Worm (Caenorhabditis elegans) whole organism, mixed stage, embryonic: ENCODE results near the gene zyg-8.

ENCODE experiments used
- lin-13 ChIP-seq: fragments of 150-350 bp; optimal IDR thresholded peaks from 2 replicates; lab custom pipeline; 2014; ENCODE audit warnings: missing biosample characterization, missing genetic modification characterization
- lin-32 ChIP-seq: fragments of 200-800 bp; sonication (Bioruptor generic); optimal IDR thresholded peaks from 2 replicates; lab custom pipeline; 2018; ENCODE audit warnings: mild to moderate bottlenecking, missing genetic modification characterization, missing compliant biosample characterization
- mab-5 ChIP-seq: fragments of 150-350 bp; optimal IDR thresholded peaks from 2 replicates; lab custom pipeline; 2014; ENCODE audit warnings: missing biosample characterization, missing genetic modification characterization
- mep-1 ChIP-seq: fragments of 150-350 bp; optimal IDR thresholded peaks from 2 replicates; lab custom pipeline; 2017; ENCODE audit warnings: missing biosample characterization, missing genetic modification reagents, missing genetic modification characterization, inconsistent platforms
- snpc-4 ChIP-seq: fragments of 150-350 bp; optimal IDR thresholded peaks from 2 replicates; lab custom pipeline; 2014; ENCODE audit warnings: missing biosample characterization, missing genetic modification characterization

DNA sequence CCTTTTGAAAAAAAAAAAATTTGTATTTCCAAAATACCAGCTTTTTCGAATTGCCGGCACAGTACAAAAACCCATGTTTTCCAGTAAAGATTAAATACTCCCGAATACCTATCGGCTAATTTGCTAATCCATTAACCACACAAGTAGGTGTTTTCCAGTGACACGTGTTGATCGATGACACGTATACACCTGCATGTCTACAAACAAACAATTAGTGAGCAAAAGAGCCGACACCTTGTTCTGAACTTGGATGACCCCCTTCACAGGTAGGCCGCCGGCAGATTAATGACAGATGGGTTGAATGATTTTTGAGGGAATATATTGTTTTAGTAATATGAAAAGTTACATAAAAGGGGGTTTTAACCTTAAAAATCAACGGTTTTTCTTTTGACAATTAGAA is 31.1 kb downstream of the zyg-8 start:
- TF ChIP-seq snpc-4 = no peak
- no peak for TF ChIP-seq lin-32
- no peak for TF ChIP-seq mep-1 (tag; lab: Kevin White, UChicago)
- no peak for TF ChIP-seq lin-13 (tag; lab: Kevin White, UChicago)
- no peak for TF ChIP-seq mab-5 (tag; lab: Kevin White, UChicago)
